Fruit fly (Drosophila melanogaster): Measurements from ENCODE around the gene CG43251.

DNA sequence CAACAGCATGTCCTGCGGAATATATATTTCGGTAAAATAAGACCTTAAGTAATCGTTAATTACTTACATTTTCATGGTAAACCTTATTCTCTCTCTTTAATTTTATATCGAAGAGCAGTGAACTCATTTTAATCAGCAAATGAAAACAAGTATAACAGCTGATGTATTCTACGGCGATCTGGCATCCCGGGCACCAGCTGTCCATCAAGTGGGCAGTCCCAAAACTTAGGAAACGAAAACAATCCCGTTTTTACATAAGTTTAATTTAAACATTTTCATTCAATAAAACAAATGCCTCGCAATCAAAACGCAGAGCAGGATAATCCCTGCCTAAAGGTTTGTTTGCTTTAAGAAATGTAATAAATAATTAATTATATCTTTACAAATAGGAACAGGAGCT, 10.7 kb downstream of the CG43251 start, which contains the start of the genes CG4074 and CG4186:
- TF ChIP-seq pan (optimal IDR thresholded peaks at IDR 0.05): no peak
- no peak for TF ChIP-seq h (GFP tag; optimal IDR thresholded peaks at IDR 0.05)
- no peak for TF ChIP-seq dmrt93B (GFP tag; optimal IDR thresholded peaks at IDR 0.05)
- no peak for TF ChIP-seq br (GFP tag; optimal IDR thresholded peaks at IDR 0.05)
- TF ChIP-seq psq (GFP tag; optimal IDR thresholded peaks at IDR 0.05): no peak
- no peak for TF ChIP-seq Hr78 (GFP tag; optimal IDR thresholded peaks at IDR 0.05)
- no peak for TF ChIP-seq tai (GFP tag; optimal IDR thresholded peaks at IDR 0.05)
- no peak for TF ChIP-seq HLH106 (tag; optimal IDR thresholded peaks at IDR 0.05)
- no peak for TF ChIP-seq Hnf4 (GFP tag; optimal IDR thresholded peaks at IDR 0.05)
- TF ChIP-seq jim (GFP tag; optimal IDR thresholded peaks at IDR 0.05): no peak
- no peak for TF ChIP-seq CG32264 (GFP tag; optimal IDR thresholded peaks at IDR 0.05)
- no peak for TF ChIP-seq Rel (GFP tag; optimal IDR thresholded peaks at IDR 0.05)
- no peak for TF ChIP-seq Rel (tag; optimal IDR thresholded peaks at IDR 0.05)
- TF ChIP-seq OdsH (GFP tag; optimal IDR thresholded peaks at IDR 0.05): no peak
- TF ChIP-seq GATAd (GFP tag; optimal IDR thresholded peaks at IDR 0.05): no peak
